Fruit fly (Drosophila melanogaster) whole organism, embryonic: ENCODE measurements around the gene ssp3.

Source experiments
- Ada2b ChIP-seq: fragments of 200-800 bp; sonication (Bioruptor generic); IDR thresholded peaks from 2 replicates; pipeline ENCODE4 v1.3.6; 2022; ENCODE audit warnings: missing biosample characterization, missing genetic modification characterization
- CG10267 ChIP-seq: fragments of 200-800 bp; sonication (Bioruptor generic); optimal IDR thresholded peaks from 2 replicates; lab custom pipeline; 2018; ENCODE audit warnings: missing biosample characterization, mild to moderate bottlenecking, missing genetic modification characterization, moderate library complexity
- CG11560 ChIP-seq: fragments of 200-800 bp; sonication (Bioruptor generic); IDR thresholded peaks from 3 replicates; pipeline ENCODE4 v1.3.6; 2022; ENCODE audit warnings: missing biosample characterization, missing genetic modification characterization
- CG13624 ChIP-seq: fragments of 200-800 bp; sonication (Bioruptor generic); optimal IDR thresholded peaks from 2 replicates; lab custom pipeline; 2016; ENCODE audit warnings: missing biosample characterization, missing genetic modification characterization
- CG13775 ChIP-seq: fragments of 200-800 bp; sonication (Bioruptor generic); optimal IDR thresholded peaks from 3 replicates; lab custom pipeline; 2017; ENCODE audit warnings: missing biosample characterization, mild to moderate bottlenecking, missing genetic modification characterization
- CG16815 ChIP-seq: fragments of 200-800 bp; sonication (Bioruptor generic); optimal IDR thresholded peaks from 3 replicates; lab custom pipeline; 2017; ENCODE audit warnings: missing biosample characterization, mild to moderate bottlenecking, missing genetic modification characterization
- CG18262 ChIP-seq: fragments of 200-800 bp; optimal IDR thresholded peaks from 3 replicates; lab custom pipeline; 2019; ENCODE audit warnings: missing biosample characterization, mild to moderate bottlenecking, missing genetic modification characterization, moderate library complexity
- CG18599 ChIP-seq: fragments of 200-800 bp; sonication (Bioruptor generic); optimal IDR thresholded peaks from 3 replicates; lab custom pipeline; 2017; ENCODE audit warnings: missing biosample characterization, missing genetic modification characterization, mild to moderate bottlenecking, moderate library complexity, missing genetic modification reagents
- CG18619 ChIP-seq: fragments of 200-800 bp; sonication (Bioruptor generic); optimal IDR thresholded peaks from 3 replicates; lab custom pipeline; 2017; ENCODE audit warnings: missing biosample characterization, mild to moderate bottlenecking, missing genetic modification characterization
- CG2889 ChIP-seq: fragments of 200-800 bp; sonication (Bioruptor generic); IDR thresholded peaks from 3 replicates; pipeline ENCODE4 v1.3.6; 2022; ENCODE audit warnings: missing biosample characterization, missing genetic modification characterization
- CG30403 ChIP-seq: fragments of 200-800 bp; sonication (Bioruptor generic); optimal IDR thresholded peaks from 3 replicates; lab custom pipeline; 2016; ENCODE audit warnings: missing biosample characterization, missing genetic modification characterization
- CG33557 ChIP-seq: fragments of 200-800 bp; sonication (Bioruptor generic); optimal IDR thresholded peaks from 2 replicates; lab custom pipeline; 2019; ENCODE audit warnings: missing biosample characterization, mild to moderate bottlenecking, missing genetic modification characterization, moderate library complexity
- CG4820 ChIP-seq: fragments of 200-800 bp; sonication (Bioruptor generic); optimal IDR thresholded peaks from 3 replicates; lab custom pipeline; 2016; ENCODE audit warnings: missing biosample characterization, missing genetic modification characterization
- CG6654 ChIP-seq: fragments of 200-800 bp; sonication (Bioruptor generic); optimal IDR thresholded peaks from 2 replicates; lab custom pipeline; 2017; ENCODE audit warnings: missing biosample characterization, mild to moderate bottlenecking, missing genetic modification characterization
- CG7556 ChIP-seq: fragments of 200-800 bp; sonication (Bioruptor generic); optimal IDR thresholded peaks from 2 replicates; lab custom pipeline; 2017; ENCODE audit warnings: missing biosample characterization, mild to moderate bottlenecking, missing genetic modification characterization
- CG8290 ChIP-seq, 3 experiments: fragments of 200-800 bp; sonication (Bioruptor generic); optimal IDR thresholded peaks; 2 replicates each; lab custom pipeline; 2016 to 2019; ENCODE audit warnings: missing biosample characterization in 3 of 3, missing genetic modification characterization in 3 of 3, mild to moderate bottlenecking in 2 of 3, moderate library complexity in 1 of 3
- CG8388 ChIP-seq: fragments of 200-800 bp; sonication (Bioruptor generic); optimal IDR thresholded peaks from 2 replicates; lab custom pipeline; 2019; ENCODE audit warnings: missing biosample characterization, mild to moderate bottlenecking, missing genetic modification characterization, moderate library complexity
- CG9797 ChIP-seq: fragments of 200-800 bp; sonication (Bioruptor generic); optimal IDR thresholded peaks from 3 replicates; lab custom pipeline; 2018; ENCODE audit warnings: missing biosample characterization, mild to moderate bottlenecking, missing genetic modification characterization
- Camta ChIP-seq: fragments of 200-800 bp; sonication (Bioruptor generic); optimal IDR thresholded peaks from 2 replicates; lab custom pipeline; 2016; ENCODE audit warnings: missing biosample characterization, missing genetic modification characterization
- CoRest ChIP-seq: fragments of 200-800 bp; sonication (Bioruptor generic); optimal IDR thresholded peaks from 3 replicates; lab custom pipeline; 2018; ENCODE audit warnings: missing biosample characterization, mild to moderate bottlenecking, missing genetic modification characterization, moderate library complexity
- Elba2 ChIP-seq: fragments of 200-800 bp; sonication (Bioruptor generic); optimal IDR thresholded peaks from 3 replicates; lab custom pipeline; 2016; ENCODE audit warnings: missing biosample characterization, missing genetic modification characterization
- Hr39 ChIP-seq: fragments of >200 bp; optimal IDR thresholded peaks from 2 replicates; lab custom pipeline; 2017
- Kr ChIP-seq: fragments of 200-800 bp; sonication (Bioruptor generic); optimal IDR thresholded peaks from 2 replicates; lab custom pipeline; 2017; ENCODE audit warnings: missing biosample characterization, mild to moderate bottlenecking, missing genetic modification characterization
- Lhr ChIP-seq: fragments of 200-800 bp; sonication (Bioruptor generic); optimal IDR thresholded peaks from 3 replicates; lab custom pipeline; 2017; ENCODE audit warnings: mild to moderate bottlenecking, missing biosample characterization, missing genetic modification reagents, missing genetic modification characterization
- Max ChIP-seq: fragments of 200-800 bp; sonication (Bioruptor generic); optimal IDR thresholded peaks from 2 replicates; lab custom pipeline; 2016; ENCODE audit warnings: missing biosample characterization, mild to moderate bottlenecking, missing genetic modification characterization
- Nf-YB ChIP-seq: fragments of 200-800 bp; sonication (Bioruptor generic); optimal IDR thresholded peaks from 3 replicates; lab custom pipeline; 2019; ENCODE audit warnings: missing biosample characterization, mild to moderate bottlenecking, missing genetic modification characterization, moderate library complexity
- Side ChIP-seq: fragments of 200-800 bp; sonication (Bioruptor generic); optimal IDR thresholded peaks from 2 replicates; lab custom pipeline; 2016; ENCODE audit warnings: missing biosample characterization, missing genetic modification characterization
- Ssrp ChIP-seq: fragments of 200-800 bp; sonication (Bioruptor generic); optimal IDR thresholded peaks from 2 replicates; lab custom pipeline; 2018; ENCODE audit warnings: missing biosample characterization, mild to moderate bottlenecking, missing genetic modification characterization, moderate library complexity
- Usf ChIP-seq: fragments of 200-800 bp; sonication (Bioruptor generic); optimal IDR thresholded peaks from 2 replicates; lab custom pipeline; 2017; ENCODE audit warnings: missing genotype, missing biosample characterization, missing genetic modification characterization
- ab ChIP-seq: fragments of 200-800 bp; sonication (Bioruptor generic); optimal IDR thresholded peaks from 2 replicates; lab custom pipeline; 2016; ENCODE audit warnings: missing biosample characterization, missing genetic modification characterization
- chif ChIP-seq, 2 experiments: fragments of 200-800 bp; sonication (Bioruptor generic); optimal IDR thresholded peaks; 3 replicates each; lab custom pipeline; 2016; ENCODE audit warnings: missing biosample characterization in 2 of 2, missing genetic modification characterization in 2 of 2
- crc ChIP-seq: fragments of 200-800 bp; sonication (Bioruptor generic); optimal IDR thresholded peaks from 2 replicates; lab custom pipeline; 2016; ENCODE audit warnings: missing biosample characterization, missing genetic modification characterization
- crol ChIP-seq: fragments of 200-800 bp; sonication (Bioruptor generic); IDR thresholded peaks from 2 replicates; pipeline ENCODE4 v1.3.6; 2022; ENCODE audit warnings: missing biosample characterization, missing genetic modification characterization
- crp ChIP-seq, 2 experiments: fragments of 200-800 bp; sonication (Bioruptor generic); optimal IDR thresholded peaks; 2 replicates in 1 of 2; 3 replicates in 1 of 2; lab custom pipeline; 2017; ENCODE audit warnings: missing biosample characterization in 2 of 2, missing genetic modification characterization in 2 of 2, mild to moderate bottlenecking in 1 of 2, moderate library complexity in 1 of 2
- dmrt11E ChIP-seq: fragments of 200-800 bp; sonication (Bioruptor generic); optimal IDR thresholded peaks from 3 replicates; lab custom pipeline; 2018; ENCODE audit warnings: missing biosample characterization, mild to moderate bottlenecking, missing genetic modification characterization, moderate library complexity
- dysf ChIP-seq: fragments of 200-800 bp; sonication (Bioruptor generic); IDR thresholded peaks from 3 replicates; pipeline ENCODE4 v1.3.6; 2022; ENCODE audit warnings: missing biosample characterization, missing genetic modification characterization
- en ChIP-seq: fragments of 200-800 bp; sonication (Bioruptor generic); optimal IDR thresholded peaks from 2 replicates; lab custom pipeline; 2016; ENCODE audit warnings: missing biosample characterization, missing genetic modification characterization
- grau ChIP-seq: fragments of 200-800 bp; optimal IDR thresholded peaks from 3 replicates; lab custom pipeline; 2019; ENCODE audit warnings: missing biosample characterization, mild to moderate bottlenecking, missing genetic modification characterization, moderate library complexity
- grn ChIP-seq: fragments of 200-800 bp; sonication (Bioruptor generic); optimal IDR thresholded peaks from 3 replicates; lab custom pipeline; 2017; ENCODE audit warnings: missing biosample characterization, missing genetic modification characterization
- gsb-n ChIP-seq: fragments of 200-800 bp; sonication (Bioruptor generic); optimal IDR thresholded peaks from 3 replicates; lab custom pipeline; 2018; ENCODE audit warnings: missing biosample characterization, mild to moderate bottlenecking, missing genetic modification characterization
- lola ChIP-seq, 3 experiments: fragments of >200 bp in 2 of 3; fragments of 200-800 bp in 1 of 3; sonication (Bioruptor generic) in 1 of 3; optimal IDR thresholded peaks; 2 replicates each; lab custom pipeline; 2017 to 2019; ENCODE audit warnings: missing biosample characterization in 3 of 3, missing genetic modification characterization in 3 of 3, mild to moderate bottlenecking in 1 of 3, moderate library complexity in 1 of 3
- pfk ChIP-seq: fragments of 200-800 bp; sonication (Bioruptor generic); optimal IDR thresholded peaks from 2 replicates; lab custom pipeline; 2018; ENCODE audit warnings: missing biosample characterization, mild to moderate bottlenecking, missing genetic modification characterization, moderate library complexity
- pnt ChIP-seq: fragments of 200-800 bp; sonication (Bioruptor generic); optimal IDR thresholded peaks from 3 replicates; lab custom pipeline; 2016; ENCODE audit warnings: missing biosample characterization, missing genetic modification characterization
- sc ChIP-seq, 3 experiments: fragments of >200 bp in 2 of 3; fragments of 200-800 bp in 1 of 3; sonication (Bioruptor generic) in 1 of 3; optimal IDR thresholded peaks; 2 replicates in 2 of 3; 3 replicates in 1 of 3; lab custom pipeline; 2017; ENCODE audit warnings: mild to moderate bottlenecking in 1 of 3, missing biosample characterization in 1 of 3, missing genetic modification characterization in 1 of 3, missing genetic modification reagents in 1 of 3
- scrt ChIP-seq: fragments of 200-800 bp; sonication (Bioruptor generic); optimal IDR thresholded peaks from 2 replicates; lab custom pipeline; 2018; ENCODE audit warnings: missing biosample characterization, mild to moderate bottlenecking, missing genetic modification characterization, moderate library complexity
- sens ChIP-seq: fragments of 200-800 bp; sonication (Bioruptor generic); peaks from one replicate; lab custom pipeline; 2016; ENCODE audit warnings: missing biosample characterization, missing genetic modification characterization
- sob ChIP-seq: fragments of 200-800 bp; sonication (Bioruptor generic); IDR thresholded peaks from 2 replicates; pipeline ENCODE4 v1.3.6; 2022; ENCODE audit warnings: missing biosample characterization, missing genetic modification characterization
- sqz ChIP-seq: fragments of 200-800 bp; sonication (Bioruptor generic); optimal IDR thresholded peaks from 3 replicates; lab custom pipeline; 2018; ENCODE audit warnings: missing biosample characterization, mild to moderate bottlenecking, missing genetic modification characterization
- twi ChIP-seq: fragments of 200-800 bp; optimal IDR thresholded peaks from 2 replicates; lab custom pipeline; 2019; ENCODE audit warnings: missing biosample characterization, mild to moderate bottlenecking, missing genetic modification characterization, moderate library complexity
- zf30C ChIP-seq: fragments of 200-800 bp; sonication (Bioruptor generic); optimal IDR thresholded peaks from 3 replicates; lab custom pipeline; 2018; ENCODE audit warnings: missing biosample characterization, mild to moderate bottlenecking, missing genetic modification characterization

The ssp3 gene

dm6 chr2L:18871822-18872221, 71.9 kb downstream of the ssp3 start:
- TF ChIP-seq CG30403 (GFP tag; lab: Kevin White, UChicago) (peak; percentile 25), CG6654 (GFP tag; lab: Kevin White, UChicago) (no peak), grn (peak; percentile 55), ab (GFP tag; lab: Kevin White, UChicago) (no peak), CoRest (tag; lab: Kevin White, UChicago) (peak; percentile 32), en (GFP tag; lab: Kevin White, UChicago) (no peak), CG13775 (GFP tag; lab: Kevin White, UChicago) (peak; percentile 25), crp (GFP tag; optimal IDR thresholded peaks at IDR 0.05; lab: Kevin White, UChicago) (no peak), Side (GFP tag; lab: Kevin White, UChicago) (no peak), CG8290 (GFP tag; optimal IDR thresholded peaks at IDR 0.05; lab: Kevin White, UChicago) (peak; percentile 14), CG8290 (tag; optimal IDR thresholded peaks at IDR 0.05; lab: Kevin White, UChicago) (no peak), scrt (GFP tag; lab: Kevin White, UChicago) (no peak), Elba2 (no peak), sqz (peak; percentile 62), CG4820 (GFP tag; lab: Kevin White, UChicago) (no peak), grau (tag; lab: Kevin White, UChicago) (peak; percentile 17), CG13624 (GFP tag; lab: Kevin White, UChicago) (no peak), Max (GFP tag; lab: Kevin White, UChicago) (no peak), crc (GFP tag; lab: Kevin White, UChicago) (no peak), Usf (GFP tag; lab: Kevin White, UChicago) (peak; percentile 14), Camta (GFP tag; lab: Kevin White, UChicago) (peak; percentile 26), dysf (no peak), CG2889 (GFP tag; lab: Robert Waterston, UW) (no peak), CG8388 (GFP tag; lab: Kevin White, UChicago) (peak; percentile 43), sob (GFP tag; lab: Robert Waterston, UW) (no peak), pnt (peak; percentile 6), Ssrp (peak; percentile 51), sens (GFP tag; lab: Kevin White, UChicago) (peak; percentile 67), chif (GFP tag; optimal IDR thresholded peaks at IDR 0.05; lab: Kevin White, UChicago) (peak in 1 of 2 experiments; percentile 35), gsb-n (peak; percentile 27), Nf-YB (GFP tag; lab: Kevin White, UChicago) (no peak), CG18619 (GFP tag; lab: Kevin White, UChicago) (no peak), pfk (no peak), lola (GFP tag; optimal IDR thresholded peaks at IDR 0.05; lab: Kevin White, UChicago) (peak in 1 of 3 experiments; percentile 80), CG33557 (GFP tag; lab: Kevin White, UChicago) (peak; percentile 51), Lhr (GFP tag; lab: Kevin White, UChicago) (peak; percentile 17), Hr39 (no peak), Ada2b (no peak), CG16815 (peak; percentile 28), CG11560 (tag; lab: Robert Waterston, UW) (no peak), CG18599 (GFP tag; lab: Kevin White, UChicago) (no peak), CG10267 (tag; lab: Kevin White, UChicago) (peak; percentile 18), zf30C (GFP tag; lab: Kevin White, UChicago) (peak; percentile 77), Kr (GFP tag; lab: Kevin White, UChicago) (peak; percentile 4), twi (tag; lab: Kevin White, UChicago) (peak; percentile 29), CG9797 (GFP tag; lab: Kevin White, UChicago) (no peak), sc (optimal IDR thresholded peaks at IDR 0.05; lab: Kevin White, UChicago) (no peak), sc (GFP tag; optimal IDR thresholded peaks at IDR 0.05; lab: Kevin White, UChicago) (peak; percentile 13), CG7556 (GFP tag; lab: Kevin White, UChicago) (peak; percentile 32), CG18262 (tag; lab: Kevin White, UChicago) (peak; percentile 6), dmrt11E (tag; lab: Kevin White, UChicago) (peak; percentile 81), crol (GFP tag; lab: Robert Waterston, UW) (peak; percentile 26; the same call in 1 of the 2 replicates)
